Fruit fly (Drosophila melanogaster): ENCODE measurements around the gene Bmcp.

Bmcp gene

dm6 chr3L:11696294-11697116 is 24.2 kb upstream of the Bmcp start, which contains the start of gene Dph1 (continued):
- TF ChIP-seq salr (GFP tag; optimal IDR thresholded peaks at IDR 0.05) (peak; percentile 86 to 87), CG8632 (GFP tag; optimal IDR thresholded peaks at IDR 0.05) (peak; percentile 88), Eip75B (GFP tag; optimal IDR thresholded peaks at IDR 0.05) (peak; percentile 91), Sox14 (GFP tag; optimal IDR thresholded peaks at IDR 0.05) (peak; percentile 93), OdsH (GFP tag; optimal IDR thresholded peaks at IDR 0.05) (peak; percentile 92), CG7368 (GFP tag; optimal IDR thresholded peaks at IDR 0.05) (peak; percentile 95), CG9139 (GFP tag; optimal IDR thresholded peaks at IDR 0.05) (peak; percentile 92), topi (GFP tag; optimal IDR thresholded peaks at IDR 0.05) (peak; percentile 93), Eip93F (GFP tag; optimal IDR thresholded peaks at IDR 0.05) (peak; percentile 19), CG3032 (tag; optimal IDR thresholded peaks at IDR 0.05) (peak; percentile 87), Eip78C (GFP tag) (peak; percentile 100), spab (GFP tag; optimal IDR thresholded peaks at IDR 0.05) (peak; percentile 83), Sox15 (GFP tag; optimal IDR thresholded peaks at IDR 0.05) (peak; percentile 85), CG11762 (GFP tag; optimal IDR thresholded peaks at IDR 0.05; ENCODE audit: insufficient read depth) (peak; percentile 91), Gug (GFP tag; IDR thresholded peaks at IDR 0.05) (peak; percentile 90), svp (GFP tag) (peak; percentile 97), cyc (GFP tag; optimal IDR thresholded peaks at IDR 0.05) (peak; percentile 86), Hr4 (GFP tag; optimal IDR thresholded peaks at IDR 0.05) (peak; percentile 92), fd59A (GFP tag; optimal IDR thresholded peaks at IDR 0.05) (peak; percentile 81), CG34406 (GFP tag; optimal IDR thresholded peaks at IDR 0.05) (peak; percentile 84), CG6792 (GFP tag; optimal IDR thresholded peaks at IDR 0.05) (peak; percentile 92), eg (GFP tag; IDR thresholded peaks at IDR 0.05) (peak; percentile 97)

- TF ChIP-seq Sox102F (GFP tag; optimal IDR thresholded peaks at IDR 0.05) (no peak), Lpt (GFP tag; optimal IDR thresholded peaks at IDR 0.05) (no peak), ss (GFP tag; optimal IDR thresholded peaks at IDR 0.05) (no peak), Hr4 (GFP tag; optimal IDR thresholded peaks at IDR 0.05) (no peak), CG4318 (GFP tag; optimal IDR thresholded peaks at IDR 0.05) (no peak), fd85E (GFP tag; optimal IDR thresholded peaks at IDR 0.05) (no peak), CG3919 (GFP tag; optimal IDR thresholded peaks at IDR 0.05) (no peak), vri (GFP tag; optimal IDR thresholded peaks at IDR 0.05) (no peak), Met (GFP tag; optimal IDR thresholded peaks at IDR 0.05) (no peak), Eip78C (GFP tag) (no peak), CG11294 (GFP tag; IDR thresholded peaks at IDR 0.05) (no peak)
Observed at dm6 chr3L:11699163-11699562, 21.6 kb upstream of the Bmcp start, which contains the start of gene Dnai2. Gene Dnai2, minus strand, starts transcription at chr3L:11699263.

DNA sequence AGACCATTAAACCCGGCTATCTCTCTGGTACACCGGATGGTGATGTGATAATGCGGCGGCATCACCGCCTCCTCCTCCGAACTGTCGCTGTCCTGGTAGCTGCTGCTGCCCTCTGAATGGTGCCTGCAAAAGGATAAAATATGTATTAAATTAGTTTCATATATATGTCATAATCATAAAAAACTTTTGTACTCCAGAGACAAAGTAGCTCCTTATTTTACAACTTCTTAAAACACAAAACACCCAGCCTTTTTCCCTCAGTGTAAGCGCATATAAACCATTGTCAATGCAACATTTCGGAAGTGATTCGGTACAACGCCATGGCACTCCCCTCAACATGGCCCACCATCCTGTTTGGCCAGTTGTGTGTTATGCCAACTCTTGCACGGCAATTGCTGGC is 19.1 kb upstream of the Bmcp start:
- peak; percentile 70 for TF ChIP-seq CG6276 (GFP tag; optimal IDR thresholded peaks at IDR 0.05)
- peak; percentile 70 for TF ChIP-seq CG8119 (GFP tag; IDR thresholded peaks at IDR 0.05)
- TF ChIP-seq CG1621 (tag; optimal IDR thresholded peaks at IDR 0.05) = no peak
- no peak for TF ChIP-seq CG7368 (GFP tag; optimal IDR thresholded peaks at IDR 0.05)
- peak; percentile 28 for TF ChIP-seq Lpt (GFP tag; optimal IDR thresholded peaks at IDR 0.05)
- TF ChIP-seq CG15336 (GFP tag; IDR thresholded peaks at IDR 0.05) = peak; percentile 65
- no peak for TF ChIP-seq vri (GFP tag; optimal IDR thresholded peaks at IDR 0.05)
- peak; percentile 28; the same call in 1 of the 3 replicates for TF ChIP-seq CG6163 (GFP tag; IDR thresholded peaks at IDR 0.05)
- peak; percentile 60 for TF ChIP-seq CG32006 (GFP tag; optimal IDR thresholded peaks at IDR 0.05)
- TF ChIP-seq dac (GFP tag; optimal IDR thresholded peaks at IDR 0.05) = peak; percentile 10
- peak; percentile 79 for TF ChIP-seq Eip78C (GFP tag)
- TF ChIP-seq CG3919 (GFP tag; optimal IDR thresholded peaks at IDR 0.05) = no peak
- peak; percentile 34 for TF ChIP-seq Hr4 (GFP tag; optimal IDR thresholded peaks at IDR 0.05)
